Worm (Caenorhabditis elegans): ENCODE results near the gene sra-31.

DNA sequence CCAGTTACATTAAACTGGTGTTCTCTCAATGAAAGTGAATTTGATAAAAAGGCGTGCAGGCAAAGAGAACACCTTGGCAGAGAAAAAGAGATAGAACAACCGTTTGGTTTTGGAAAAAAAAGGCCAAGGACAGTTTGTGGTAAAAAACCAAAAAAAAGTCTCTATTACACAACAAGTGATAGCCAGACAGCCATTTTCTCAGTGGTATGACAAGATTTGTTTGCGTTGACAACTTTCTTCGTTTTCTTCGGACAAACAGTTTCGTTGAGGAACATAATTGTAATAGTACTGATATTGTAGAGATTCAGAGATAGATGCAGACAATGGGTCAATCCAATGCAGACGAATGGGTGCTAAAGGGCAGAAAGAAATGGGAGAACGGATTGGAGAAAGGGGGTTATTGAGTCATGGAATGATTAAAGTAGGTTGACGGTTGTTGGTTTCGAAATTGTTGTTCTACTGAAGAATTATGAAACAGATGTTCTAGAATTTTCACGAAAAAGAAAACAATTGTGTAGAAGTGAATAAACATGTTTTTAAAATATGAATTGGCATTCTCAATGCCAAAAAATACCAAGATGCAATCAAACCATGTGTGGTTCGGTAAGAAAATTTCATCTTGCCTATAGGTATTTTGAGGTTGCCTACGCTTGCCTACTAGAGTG is 15.9 kb downstream of the sra-31 start:
- no peak for TF ChIP-seq ceh-9 (tag; optimal IDR thresholded peaks at IDR 0.05)
- no peak for TF ChIP-seq sea-2 (GFP tag; optimal IDR thresholded peaks at IDR 0.05)
- TF ChIP-seq fos-1 (tag; optimal IDR thresholded peaks at IDR 0.05) = no peak
- TF ChIP-seq elt-2 (tag; optimal IDR thresholded peaks at IDR 0.05) = no peak
- TF ChIP-seq nhr-11 (tag; optimal IDR thresholded peaks at IDR 0.05) = no peak
- peak; percentile 5 for TF ChIP-seq jun-1 (tag; optimal IDR thresholded peaks at IDR 0.05)
- no peak for TF ChIP-seq pqm-1 (tag; optimal IDR thresholded peaks at IDR 0.05)
- no peak for TF ChIP-seq elt-1 (tag; optimal IDR thresholded peaks at IDR 0.05)
- no peak for TF ChIP-seq tbx-2 (tag; optimal IDR thresholded peaks at IDR 0.05)
- TF ChIP-seq aly-2 (tag; optimal IDR thresholded peaks at IDR 0.05) = no peak
- TF ChIP-seq unc-62 (GFP tag; optimal IDR thresholded peaks at IDR 0.05) = no peak
- TF ChIP-seq ZK546.5 (tag; optimal IDR thresholded peaks at IDR 0.05) = no peak
- no peak for TF ChIP-seq zag-1 (tag; optimal IDR thresholded peaks at IDR 0.05)
